Fruit fly (Drosophila melanogaster): ENCODE data around the gene CG31516.

The CG31516 gene

dm6 chr3R:4229137-4229764 is 9.3 kb upstream of the CG31516 start, which contains the start of gene DhpD (continued):
- TF ChIP-seq CG11085 (GFP tag; IDR thresholded peaks at IDR 0.05) (peak; percentile 78), mld (GFP tag; IDR thresholded peaks at IDR 0.05; ENCODE audit: partially characterized antibody) (peak; percentile 85), CG32532 (GFP tag; IDR thresholded peaks at IDR 0.05) (peak; percentile 87), CG4424 (GFP tag; optimal IDR thresholded peaks at IDR 0.05) (peak; percentile 68), CG5180 (GFP tag; optimal IDR thresholded peaks at IDR 0.05) (no peak), lab (GFP tag; optimal IDR thresholded peaks at IDR 0.05) (peak; percentile 85), CG15011 (GFP tag; optimal IDR thresholded peaks at IDR 0.05) (peak; percentile 51), CG14710 (tag; optimal IDR thresholded peaks at IDR 0.05) (peak; percentile 66), jing (GFP tag; optimal IDR thresholded peaks at IDR 0.05) (peak; percentile 10), br (optimal IDR thresholded peaks at IDR 0.05) (no peak), CG4617 (GFP tag; optimal IDR thresholded peaks at IDR 0.05; ENCODE audit: borderline replicate concordance) (peak; percentile 29), CG1603 (tag; optimal IDR thresholded peaks at IDR 0.05) (peak; percentile 66), abd-A (tag; optimal IDR thresholded peaks at IDR 0.05) (no peak), lmd (GFP tag; IDR thresholded peaks at IDR 0.05) (peak; percentile 77), Usf (GFP tag; optimal IDR thresholded peaks at IDR 0.05) (peak; percentile 62), CG4360 (GFP tag; IDR thresholded peaks at IDR 0.05) (no peak), lov (optimal IDR thresholded peaks at IDR 0.05) (no peak), lov (GFP tag; IDR thresholded peaks at IDR 0.05) (peak; percentile 78; the same call in 2 of the 3 replicates), mirr (GFP tag; optimal IDR thresholded peaks at IDR 0.05) (peak; percentile 55), CG16813 (GFP tag; IDR thresholded peaks at IDR 0.05; ENCODE audit: partially characterized antibody) (peak; percentile 83), CG6175 (GFP tag; IDR thresholded peaks at IDR 0.05) (peak; percentile 32; the same call in 1 of the 3 replicates), yki (optimal IDR thresholded peaks at IDR 0.05) (no peak), Drgx (GFP tag; IDR thresholded peaks at IDR 0.05) (peak; percentile 71), zfh2 (GFP tag; optimal IDR thresholded peaks at IDR 0.05) (peak; percentile 74), Ssrp (tag; optimal IDR thresholded peaks at IDR 0.05) (peak; percentile 45), stc (GFP tag; IDR thresholded peaks at IDR 0.05) (peak; percentile 65; the same call in 1 of the 2 replicates), CG4707 (GFP tag; optimal IDR thresholded peaks at IDR 0.05) (no peak), dan (GFP tag; IDR thresholded peaks at IDR 0.05) (no peak), crc (GFP tag; optimal IDR thresholded peaks at IDR 0.05) (no peak), H2.0 (GFP tag; IDR thresholded peaks at IDR 0.05) (peak; percentile 25; the same call in 1 of the 2 replicates), CG17361 (GFP tag; IDR thresholded peaks at IDR 0.05) (peak; percentile 78), rib (GFP tag; IDR thresholded peaks at IDR 0.05) (no peak), pb (GFP tag; optimal IDR thresholded peaks at IDR 0.05) (no peak), CG3726 (GFP tag; IDR thresholded peaks at IDR 0.05) (no peak), CG31365 (tag; optimal IDR thresholded peaks at IDR 0.05) (no peak), CG11398 (GFP tag; optimal IDR thresholded peaks at IDR 0.05) (no peak), Dfd (GFP tag; optimal IDR thresholded peaks at IDR 0.05) (no peak), E2f2 (GFP tag; IDR thresholded peaks at IDR 0.05) (peak; percentile 72), cato (GFP tag; optimal IDR thresholded peaks at IDR 0.05; ENCODE audit: borderline replicate concordance) (no peak), B-H1 (GFP tag; IDR thresholded peaks at IDR 0.05) (peak; percentile 46), CG4854 (GFP tag; optimal IDR thresholded peaks at IDR 0.05) (peak; percentile 39), ac (GFP tag; optimal IDR thresholded peaks at IDR 0.05) (no peak), CG33213 (GFP tag; optimal IDR thresholded peaks at IDR 0.05) (peak; percentile 35), CG11504 (tag; optimal IDR thresholded peaks at IDR 0.05) (no peak), CG13287 (GFP tag; IDR thresholded peaks at IDR 0.05; ENCODE audit: partially characterized antibody) (peak; percentile 68), dmrt99B (tag; optimal IDR thresholded peaks at IDR 0.05) (no peak), Bdp1 (GFP tag; optimal IDR thresholded peaks at IDR 0.05) (no peak), CG31224 (GFP tag; IDR thresholded peaks at IDR 0.05) (peak; percentile 48; the same call in 1 of the 2 replicates), Neu2 (GFP tag; optimal IDR thresholded peaks at IDR 0.05; ENCODE audit: borderline replicate concordance) (no peak), CG9876 (GFP tag; optimal IDR thresholded peaks at IDR 0.05) (peak; percentile 11), crol (GFP tag; IDR thresholded peaks at IDR 0.05) (no peak)
